Fruit fly (Drosophila melanogaster) whole organism, embryonic: ENCODE measurements around the gene CG10116.

ENCODE experiments used
- CG10979 ChIP-seq: fragments of 200-800 bp; sonication (Bioruptor generic); optimal IDR thresholded peaks from 2 replicates; lab custom pipeline; 2018; ENCODE audit warnings: missing biosample characterization, mild to moderate bottlenecking, missing genetic modification characterization, moderate library complexity
- CG12071 ChIP-seq: fragments of 200-800 bp; sonication (Bioruptor generic); optimal IDR thresholded peaks from 3 replicates; lab custom pipeline; 2018; ENCODE audit warnings: missing biosample characterization, mild to moderate bottlenecking, missing genetic modification characterization
- CG12391 ChIP-seq: fragments of 200-800 bp; sonication (Bioruptor generic); optimal IDR thresholded peaks from 3 replicates; lab custom pipeline; 2018; ENCODE audit warnings: missing biosample characterization, mild to moderate bottlenecking, missing genetic modification characterization, moderate library complexity
- CG12744 ChIP-seq: fragments of 200-800 bp; sonication (Bioruptor generic); optimal IDR thresholded peaks from 2 replicates; lab custom pipeline; 2016; ENCODE audit warnings: missing biosample characterization, missing genetic modification characterization
- CG12769 ChIP-seq: fragments of 200-800 bp; sonication (Bioruptor generic); optimal IDR thresholded peaks from 2 replicates; lab custom pipeline; 2019; ENCODE audit warnings: missing biosample characterization, mild to moderate bottlenecking, missing genetic modification characterization, moderate library complexity
- CG15011 ChIP-seq: fragments of 200-800 bp; sonication (Bioruptor generic); optimal IDR thresholded peaks from 3 replicates; lab custom pipeline; 2018; ENCODE audit warnings: missing biosample characterization, mild to moderate bottlenecking, missing genetic modification characterization
- CG17912 ChIP-seq: fragments of 200-800 bp; sonication (Bioruptor generic); optimal IDR thresholded peaks from 2 replicates; lab custom pipeline; 2018; ENCODE audit warnings: missing biosample characterization, mild to moderate bottlenecking, missing genetic modification characterization
- CG30431 ChIP-seq: fragments of 200-800 bp; sonication (Bioruptor generic); optimal IDR thresholded peaks from 2 replicates; lab custom pipeline; 2017; ENCODE audit warnings: missing biosample characterization, missing genetic modification characterization
- CG31224 ChIP-seq: fragments of 200-800 bp; sonication (Bioruptor generic); IDR thresholded peaks from 2 replicates; pipeline ENCODE4 v1.3.6; 2022; ENCODE audit warnings: missing biosample characterization, missing genetic modification characterization
- CG31441 ChIP-seq: fragments of 200-800 bp; sonication (Bioruptor generic); IDR thresholded peaks from 2 replicates; pipeline ENCODE4 v1.3.6; 2022; ENCODE audit warnings: missing biosample characterization, missing genetic modification characterization
- CG4282 ChIP-seq: fragments of 200-800 bp; sonication (Bioruptor generic); optimal IDR thresholded peaks from 2 replicates; lab custom pipeline; 2016; ENCODE audit warnings: missing biosample characterization, missing genetic modification characterization
- CG4820 ChIP-seq: fragments of 200-800 bp; sonication (Bioruptor generic); optimal IDR thresholded peaks from 3 replicates; lab custom pipeline; 2016; ENCODE audit warnings: missing biosample characterization, missing genetic modification characterization
- CG6791 ChIP-seq: fragments of 200-800 bp; sonication (Bioruptor generic); IDR thresholded peaks from 3 replicates; pipeline ENCODE4 v1.3.6; 2022; ENCODE audit warnings: missing biosample characterization, missing genetic modification characterization; ENCODE audit not compliant: partially characterized antibody
- CG7745 ChIP-seq: fragments of 200-800 bp; sonication (Bioruptor generic); optimal IDR thresholded peaks from 2 replicates; lab custom pipeline; 2018; ENCODE audit warnings: missing biosample characterization, mild to moderate bottlenecking, missing genetic modification characterization, moderate library complexity
- CG8388 ChIP-seq: fragments of 200-800 bp; sonication (Bioruptor generic); optimal IDR thresholded peaks from 2 replicates; lab custom pipeline; 2019; ENCODE audit warnings: missing biosample characterization, mild to moderate bottlenecking, missing genetic modification characterization, moderate library complexity
- CG8924 ChIP-seq: fragments of 200-800 bp; optimal IDR thresholded peaks from 3 replicates; lab custom pipeline; 2019; ENCODE audit warnings: missing biosample characterization, mild to moderate bottlenecking, missing genetic modification characterization, moderate library complexity
- CG9215 ChIP-seq: fragments of 200-800 bp; sonication (Bioruptor generic); IDR thresholded peaks from 2 replicates; pipeline ENCODE4 v1.3.6; 2022; ENCODE audit warnings: missing biosample characterization, missing genetic modification characterization
- CHES-1-like ChIP-seq: fragments of 200-800 bp; sonication (Bioruptor generic); optimal IDR thresholded peaks from 2 replicates; lab custom pipeline; 2016; ENCODE audit warnings: missing biosample characterization, missing genetic modification characterization
- CkIIα-i1 ChIP-seq: fragments of 200-800 bp; sonication (Bioruptor generic); IDR thresholded peaks from 2 replicates; pipeline ENCODE4 v1.3.6; 2022; ENCODE audit warnings: missing biosample characterization, missing genetic modification characterization
- D19B ChIP-seq: fragments of 200-800 bp; sonication (Bioruptor generic); optimal IDR thresholded peaks from 2 replicates; lab custom pipeline; 2017; ENCODE audit warnings: missing biosample characterization, mild to moderate bottlenecking, missing genetic modification characterization
- Dfd ChIP-seq, 2 experiments: fragments of >200 bp; optimal IDR thresholded peaks; 2 replicates each; lab custom pipeline; 2017; ENCODE audit warnings: missing biosample characterization in 2 of 2, missing genetic modification characterization in 2 of 2
- E2f2 ChIP-seq: fragments of 200-800 bp; sonication (Bioruptor generic); IDR thresholded peaks from 2 replicates; pipeline ENCODE4 v1.3.6; 2022; ENCODE audit warnings: missing biosample characterization, missing genetic modification characterization
- Fer1 ChIP-seq: fragments of 200-800 bp; sonication (Bioruptor generic); optimal IDR thresholded peaks from 2 replicates; lab custom pipeline; 2017; ENCODE audit warnings: missing biosample characterization, mild to moderate bottlenecking, missing genetic modification characterization
- Fer3 ChIP-seq: fragments of 200-800 bp; sonication (Bioruptor generic); optimal IDR thresholded peaks from 2 replicates; lab custom pipeline; 2018; ENCODE audit warnings: missing biosample characterization, mild to moderate bottlenecking, missing genetic modification characterization, moderate library complexity
- Gug ChIP-seq: fragments of 200-800 bp; sonication (Bioruptor generic); IDR thresholded peaks from 4 replicates; pipeline ENCODE4 v1.3.6; 2022; ENCODE audit warnings: missing biosample characterization, missing genetic modification characterization
- Lhr ChIP-seq: fragments of 200-800 bp; sonication (Bioruptor generic); optimal IDR thresholded peaks from 3 replicates; lab custom pipeline; 2017; ENCODE audit warnings: mild to moderate bottlenecking, missing biosample characterization, missing genetic modification reagents, missing genetic modification characterization
- Myb ChIP-seq: fragments of 200-800 bp; sonication (Bioruptor generic); optimal IDR thresholded peaks from 2 replicates; lab custom pipeline; 2016; ENCODE audit warnings: missing biosample characterization, missing genetic modification characterization
- NfI ChIP-seq: fragments of 200-800 bp; sonication (Bioruptor generic); optimal IDR thresholded peaks from 3 replicates; lab custom pipeline; 2018; ENCODE audit warnings: missing biosample characterization, mild to moderate bottlenecking, missing genetic modification characterization, moderate library complexity
- Poxn ChIP-seq: fragments of 200-800 bp; sonication (Bioruptor generic); IDR thresholded peaks from 2 replicates; pipeline ENCODE4 v1.3.6; 2022; ENCODE audit warnings: missing biosample characterization, missing genetic modification characterization
- Scr ChIP-seq: fragments of 200-800 bp; sonication (Bioruptor generic); IDR thresholded peaks from 2 replicates; pipeline ENCODE4 v1.3.6; 2022; ENCODE audit warnings: missing biosample characterization, missing genetic modification characterization; ENCODE audit not compliant: partially characterized antibody
- Trl ChIP-seq, 3 experiments: fragments of >200 bp in 2 of 3; fragments of 200-800 bp in 1 of 3; sonication (Bioruptor generic) in 1 of 3; optimal IDR thresholded peaks; 2 replicates in 1 of 3; 3 replicates in 2 of 3; lab custom pipeline; 2016 to 2017; ENCODE audit warnings: missing biosample characterization in 1 of 3, missing genetic modification characterization in 1 of 3
- YL-1 ChIP-seq: fragments of 200-800 bp; sonication (Bioruptor generic); optimal IDR thresholded peaks from 3 replicates; lab custom pipeline; 2017; ENCODE audit warnings: missing biosample characterization, mild to moderate bottlenecking, missing genetic modification characterization
- caup ChIP-seq: fragments of 200-800 bp; sonication (Bioruptor generic); optimal IDR thresholded peaks from 3 replicates; lab custom pipeline; 2017; ENCODE audit warnings: missing biosample characterization, mild to moderate bottlenecking, missing genetic modification characterization, moderate library complexity; ENCODE audit not compliant: severe bottlenecking
- crc ChIP-seq: fragments of 200-800 bp; sonication (Bioruptor generic); optimal IDR thresholded peaks from 2 replicates; lab custom pipeline; 2016; ENCODE audit warnings: missing biosample characterization, missing genetic modification characterization
- dan ChIP-seq: fragments of 200-800 bp; sonication (Bioruptor generic); IDR thresholded peaks from 2 replicates; pipeline ENCODE4 v1.3.6; 2022; ENCODE audit warnings: missing biosample characterization, missing genetic modification characterization
- danr ChIP-seq: fragments of 200-800 bp; sonication (Bioruptor generic); IDR thresholded peaks from 2 replicates; pipeline ENCODE4 v1.3.6; 2022; ENCODE audit warnings: missing biosample characterization, missing genetic modification characterization
- emc ChIP-seq: fragments of 200-800 bp; sonication (Bioruptor generic); optimal IDR thresholded peaks from 2 replicates; lab custom pipeline; 2016; ENCODE audit warnings: missing biosample characterization, missing genetic modification characterization
- esg ChIP-seq: fragments of 200-800 bp; sonication (Bioruptor generic); conservative IDR thresholded peaks from 2 replicates; pipeline ENCODE4 v1.3.6; 2022; ENCODE audit warnings: missing biosample characterization, missing genetic modification characterization
- gem ChIP-seq: fragments of 200-800 bp; sonication (Bioruptor generic); optimal IDR thresholded peaks from 2 replicates; lab custom pipeline; 2019; ENCODE audit warnings: missing biosample characterization, mild to moderate bottlenecking, missing genetic modification characterization, moderate library complexity
- gfzf ChIP-seq: fragments of 200-800 bp; sonication (Bioruptor generic); optimal IDR thresholded peaks from 2 replicates; lab custom pipeline; 2016; ENCODE audit warnings: missing biosample characterization, mild to moderate bottlenecking, missing genetic modification characterization, moderate library complexity
- grau ChIP-seq: fragments of 200-800 bp; optimal IDR thresholded peaks from 3 replicates; lab custom pipeline; 2019; ENCODE audit warnings: missing biosample characterization, mild to moderate bottlenecking, missing genetic modification characterization, moderate library complexity
- gsb ChIP-seq: fragments of 200-800 bp; sonication (Bioruptor generic); IDR thresholded peaks from 2 replicates; pipeline ENCODE4 v1.3.6; 2022; ENCODE audit warnings: missing biosample characterization, missing genetic modification characterization
- hb ChIP-seq: fragments of 200-800 bp; sonication (Bioruptor generic); IDR thresholded peaks from 3 replicates; pipeline ENCODE4 v1.3.6; 2022; ENCODE audit warnings: missing biosample characterization, missing genetic modification characterization; ENCODE audit not compliant: partially characterized antibody
- lola ChIP-seq, 3 experiments: fragments of >200 bp in 2 of 3; fragments of 200-800 bp in 1 of 3; sonication (Bioruptor generic) in 1 of 3; optimal IDR thresholded peaks; 2 replicates each; lab custom pipeline; 2017 to 2019; ENCODE audit warnings: missing biosample characterization in 3 of 3, missing genetic modification characterization in 3 of 3, mild to moderate bottlenecking in 1 of 3, moderate library complexity in 1 of 3
- onecut ChIP-seq: fragments of 200-800 bp; sonication (Bioruptor generic); IDR thresholded peaks from 2 replicates; pipeline ENCODE4 v1.3.6; 2022; ENCODE audit warnings: missing biosample characterization, missing genetic modification characterization
- sd ChIP-seq: fragments of 200-800 bp; sonication (Bioruptor generic); optimal IDR thresholded peaks from 3 replicates; lab custom pipeline; 2018; ENCODE audit warnings: missing biosample characterization, mild to moderate bottlenecking, missing genetic modification characterization, moderate library complexity
- sim ChIP-seq: fragments of 200-800 bp; sonication (Bioruptor generic); IDR thresholded peaks from 2 replicates; pipeline ENCODE4 v1.3.6; 2022; ENCODE audit warnings: missing biosample characterization, missing genetic modification characterization
- so ChIP-seq: fragments of 200-800 bp; sonication (Bioruptor generic); IDR thresholded peaks from 3 replicates; pipeline ENCODE4 v1.3.6; 2022; ENCODE audit warnings: missing biosample characterization, missing genetic modification characterization
- vnd ChIP-seq: fragments of 200-800 bp; sonication (Bioruptor generic); IDR thresholded peaks from 3 replicates; pipeline ENCODE4 v1.3.6; 2022; ENCODE audit warnings: missing biosample characterization, missing genetic modification characterization; ENCODE audit not compliant: partially characterized antibody

The CG10116 gene

dm6 chr3L:13450177-13450793 lies 6.8 kb downstream of the CG10116 start, which contains the start of the genes JMJD7 and CG10738:
Gene JMJD7, minus strand, starts transcription at chr3L:13450283.
Gene CG10738, plus strand, starts transcription at chr3L:13450770.
- TF ChIP-seq caup (GFP tag; lab: Kevin White, UChicago) = peak; percentile 67
- no peak for TF ChIP-seq Trl (optimal IDR thresholded peaks at IDR 0.05; lab: Kevin White, UChicago)
- TF ChIP-seq Trl (GFP tag; optimal IDR thresholded peaks at IDR 0.05; lab: Kevin White, UChicago) = peak; percentile 11
- TF ChIP-seq onecut = peak; percentile 70
- no peak for TF ChIP-seq Dfd (GFP tag; optimal IDR thresholded peaks at IDR 0.05; lab: Kevin White, UChicago)
- no peak for TF ChIP-seq Lhr
- peak; percentile 61 for TF ChIP-seq CG9215 (GFP tag; lab: Robert Waterston, UW)
- TF ChIP-seq vnd (GFP tag; lab: Robert Waterston, UW) = no peak
- peak; percentile 30 for TF ChIP-seq grau (tag; lab: Kevin White, UChicago)
- TF ChIP-seq esg (GFP tag; lab: Robert Waterston, UW) = peak; percentile 72
- peak; percentile 18 for TF ChIP-seq D19B (GFP tag; lab: Kevin White, UChicago)
- no peak for TF ChIP-seq emc (GFP tag; lab: Kevin White, UChicago)
- peak; percentile 77 for TF ChIP-seq Gug
- TF ChIP-seq gem (tag; lab: Kevin White, UChicago) = no peak
- no peak for TF ChIP-seq CG17912 (GFP tag; lab: Kevin White, UChicago)
- TF ChIP-seq CG8924 (tag; lab: Kevin White, UChicago) = peak; percentile 54
- TF ChIP-seq CG15011 (GFP tag; lab: Kevin White, UChicago) = no peak
- no peak for TF ChIP-seq CG12744 (GFP tag; lab: Kevin White, UChicago)
- TF ChIP-seq sd (tag; lab: Kevin White, UChicago) = no peak
- peak; percentile 51; the same call in 1 of the 2 replicates for TF ChIP-seq CG31441 (GFP tag; lab: Robert Waterston, UW)
- TF ChIP-seq CG4282 (GFP tag; lab: Kevin White, UChicago) = no peak
- no peak for TF ChIP-seq crc (GFP tag; lab: Kevin White, UChicago)
- TF ChIP-seq Fer1 (GFP tag; lab: Kevin White, UChicago) = peak; percentile 82
- no peak for TF ChIP-seq dan (GFP tag; lab: Robert Waterston, UW)
- 0 out of 2 replicates have a peak, but pooled peaks have one; percentile 30 for TF ChIP-seq danr (GFP tag; lab: Robert Waterston, UW)
- peak; percentile 44; the same call in 1 of the 2 replicates for TF ChIP-seq CG31224
- no peak for TF ChIP-seq Myb (GFP tag; lab: Kevin White, UChicago)
- peak; percentile 87 for TF ChIP-seq gfzf (GFP tag; lab: Kevin White, UChicago)
- peak; percentile 31 for TF ChIP-seq CG10979
- no peak for TF ChIP-seq lola (GFP tag; optimal IDR thresholded peaks at IDR 0.05; lab: Kevin White, UChicago)
- TF ChIP-seq Scr (GFP tag; lab: Robert Waterston, UW) = no peak
- no peak for TF ChIP-seq CG12769 (tag; lab: Kevin White, UChicago)
- TF ChIP-seq CG7745 (tag; lab: Kevin White, UChicago) = no peak
- TF ChIP-seq CG12071 (GFP tag; lab: Kevin White, UChicago) = peak; percentile 63
- TF ChIP-seq hb (GFP tag; lab: Robert Waterston, UW) = no peak
- TF ChIP-seq CkIIα-i1 = no peak
- no peak for TF ChIP-seq YL-1 (GFP tag; lab: Kevin White, UChicago)
- peak; percentile 62 for TF ChIP-seq CG4820 (GFP tag; lab: Kevin White, UChicago)
- peak; percentile 35 for TF ChIP-seq Fer3
- TF ChIP-seq CHES-1-like (GFP tag; lab: Kevin White, UChicago) = no peak
- TF ChIP-seq so (GFP tag; lab: Robert Waterston, UW) = peak; percentile 58; the same call in 1 of the 3 replicates
- TF ChIP-seq CG6791 (GFP tag; lab: Robert Waterston, UW) = no peak
- TF ChIP-seq E2f2 (GFP tag; lab: Robert Waterston, UW) = peak; percentile 90
- TF ChIP-seq sim (GFP tag; lab: Robert Waterston, UW) = no peak
- TF ChIP-seq CG12391 (tag; lab: Kevin White, UChicago) = peak; percentile 32
- TF ChIP-seq Poxn (GFP tag; lab: Robert Waterston, UW) = no peak
- peak; percentile 23; the same call in 1 of the 2 replicates for TF ChIP-seq gsb (GFP tag; lab: Robert Waterston, UW)
- TF ChIP-seq NfI (GFP tag; lab: Kevin White, UChicago) = peak; percentile 37
- TF ChIP-seq CG8388 (GFP tag; lab: Kevin White, UChicago) = no peak
- no peak for TF ChIP-seq CG30431 (GFP tag; lab: Kevin White, UChicago)
